Fruit fly (Drosophila melanogaster) Kc167 (cell line): Measurements from ENCODE around the gene Mal-B2.

ENCODE experiments used
- Myc ChIP-seq: fragments of >200 bp; optimal IDR thresholded peaks from 2 replicates; lab custom pipeline; 2017; ENCODE audit warnings: missing external identifiers
- Sin3A ChIP-seq: fragments of >200 bp; optimal IDR thresholded peaks from 2 replicates; lab custom pipeline; 2018; ENCODE audit warnings: missing external identifiers
- h ChIP-seq: fragments of >200 bp; optimal IDR thresholded peaks from 3 replicates; lab custom pipeline; 2018; ENCODE audit warnings: missing external identifiers
- insv ChIP-seq: fragments of >200 bp; optimal IDR thresholded peaks from 3 replicates; lab custom pipeline; 2018; ENCODE audit warnings: missing external identifiers
- psq ChIP-seq: fragments of >200 bp; optimal IDR thresholded peaks from 2 replicates; lab custom pipeline; 2017; ENCODE audit warnings: missing external identifiers
- ttk ChIP-seq: sonication (Bioruptor generic); optimal IDR thresholded peaks from 2 replicates; lab custom pipeline; 2017; ENCODE audit warnings: missing external identifiers

Gene Mal-B2

dm6 chr2L:11845159-11845788, 4.5 kb upstream of the Mal-B2 start:
- TF ChIP-seq Myc (lab: Kevin White, UChicago) (no peak), psq (lab: Kevin White, UChicago) (no peak), Sin3A (lab: Kevin White, UChicago) (no peak), insv (lab: Kevin White, UChicago) (no peak), h (lab: Kevin White, UChicago) (no peak), ttk (lab: Kevin White, UChicago) (no peak)

dm6 chr2L:11846926-11847325, 2.8 kb upstream of the Mal-B2 start, which contains the start of gene Mal-B1:
Gene Mal-B1, plus strand, starts transcription at chr2L:11847226.
- TF ChIP-seq ttk (lab: Kevin White, UChicago) (no peak), Myc (lab: Kevin White, UChicago) (no peak), insv (lab: Kevin White, UChicago) (no peak), h (lab: Kevin White, UChicago) (no peak), psq (lab: Kevin White, UChicago) (no peak), Sin3A (lab: Kevin White, UChicago) (no peak)

DNA sequence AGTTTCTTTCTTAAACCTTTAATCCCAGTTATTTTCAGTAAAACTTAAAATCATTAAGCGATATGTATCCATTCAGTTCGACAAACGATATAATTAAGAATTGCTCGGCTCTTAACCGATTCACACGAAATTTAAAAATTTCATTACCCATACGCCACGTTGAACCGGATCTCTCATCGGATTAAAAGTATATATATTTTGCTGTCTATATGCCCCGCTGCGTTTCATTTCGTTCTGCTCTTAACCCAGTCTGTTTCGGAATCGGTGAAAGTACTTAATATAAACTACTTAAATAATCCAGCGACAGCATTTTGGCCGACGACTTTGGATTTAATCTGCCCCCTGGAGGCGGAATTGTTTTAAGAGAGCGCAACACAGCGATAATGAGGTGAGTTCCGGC, 3.4 kb downstream of the Mal-B2 start, which contains the start of gene CG42751:
Gene CG42751, plus strand, starts transcription at position 301 of the 400 bp plus-strand sequence.
- no peak for TF ChIP-seq insv (lab: Kevin White, UChicago)
- TF ChIP-seq psq (lab: Kevin White, UChicago): no peak
- TF ChIP-seq Myc (lab: Kevin White, UChicago): no peak
- no peak for TF ChIP-seq ttk (lab: Kevin White, UChicago)
- no peak for TF ChIP-seq Sin3A (lab: Kevin White, UChicago)
- no peak for TF ChIP-seq h (lab: Kevin White, UChicago)

- TF ChIP-seq h (lab: Kevin White, UChicago) (no peak), Sin3A (lab: Kevin White, UChicago) (no peak), insv (lab: Kevin White, UChicago) (no peak), Myc (lab: Kevin White, UChicago) (no peak), psq (lab: Kevin White, UChicago) (no peak), ttk (lab: Kevin White, UChicago) (no peak)
Observed at dm6 chr2L:11870867-11871452, 21.2 kb downstream of the Mal-B2 start.

dm6 chr2L:11874232-11874765, 24.5 kb downstream of the Mal-B2 start:
- TF ChIP-seq insv (lab: Kevin White, UChicago) (no peak), Sin3A (lab: Kevin White, UChicago) (no peak), ttk (lab: Kevin White, UChicago) (no peak), h (lab: Kevin White, UChicago) (no peak), Myc (lab: Kevin White, UChicago) (no peak), psq (lab: Kevin White, UChicago) (no peak)

dm6 chr2L:11874890-11875289, 25.1 kb downstream of the Mal-B2 start:
- no peak for TF ChIP-seq Myc (lab: Kevin White, UChicago)
- no peak for TF ChIP-seq ttk (lab: Kevin White, UChicago)
- TF ChIP-seq insv (lab: Kevin White, UChicago): no peak
- TF ChIP-seq h (lab: Kevin White, UChicago): no peak
- TF ChIP-seq Sin3A (lab: Kevin White, UChicago): no peak
- TF ChIP-seq psq (lab: Kevin White, UChicago): no peak

DNA sequence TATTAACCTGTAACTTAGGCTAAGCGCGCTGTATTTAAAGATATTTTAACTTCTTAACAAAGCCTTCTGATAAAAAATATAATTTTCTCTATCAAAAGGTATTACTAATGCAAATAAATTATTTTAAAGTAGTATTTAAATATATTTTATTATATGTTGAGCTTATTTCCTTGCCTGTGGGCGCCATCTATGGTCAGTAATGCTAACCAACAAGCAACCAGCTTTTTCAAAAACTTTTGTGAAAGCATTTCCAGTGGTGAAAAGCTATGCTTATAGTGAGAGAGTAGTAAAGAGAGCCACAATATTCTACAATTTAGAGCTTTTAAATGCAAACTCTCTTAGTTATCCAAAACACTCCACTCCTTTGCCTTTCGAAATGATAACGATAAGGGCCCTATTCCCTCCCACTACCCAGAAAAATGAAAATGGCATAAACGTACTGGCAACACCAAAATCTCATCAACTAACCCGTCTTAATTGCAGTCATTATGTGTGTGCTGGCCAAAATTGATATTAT, 29.1 kb downstream of the Mal-B2 start:
- TF ChIP-seq psq (lab: Kevin White, UChicago): no peak
- TF ChIP-seq Sin3A (lab: Kevin White, UChicago): no peak
- no peak for TF ChIP-seq ttk (lab: Kevin White, UChicago)
- TF ChIP-seq h (lab: Kevin White, UChicago): no peak
- no peak for TF ChIP-seq Myc (lab: Kevin White, UChicago)
- no peak for TF ChIP-seq insv (lab: Kevin White, UChicago)

- no peak for TF ChIP-seq psq (lab: Kevin White, UChicago)
- no peak for TF ChIP-seq ttk (lab: Kevin White, UChicago)
- TF ChIP-seq Sin3A (lab: Kevin White, UChicago): no peak
- TF ChIP-seq insv (lab: Kevin White, UChicago): no peak
- no peak for TF ChIP-seq Myc (lab: Kevin White, UChicago)
- no peak for TF ChIP-seq h (lab: Kevin White, UChicago)
Observed at dm6 chr2L:11893269-11893668, 43.5 kb downstream of the Mal-B2 start.
